Worm (Caenorhabditis elegans) whole organism, L2 larva: ENCODE results near the gene R05F9.11.

Experiments
- aly-2 ChIP-seq: fragments of 150-350 bp; optimal IDR thresholded peaks from 2 replicates; lab custom pipeline; 2014; ENCODE audit warnings: missing biosample characterization, missing genetic modification characterization
- ama-1 ChIP-seq: fragments of 150-350 bp; optimal IDR thresholded peaks from 2 replicates; lab custom pipeline; 2018; ENCODE audit warnings: inconsistent platforms
- fos-1 ChIP-seq: fragments of 150-350 bp; optimal IDR thresholded peaks from 2 replicates; lab custom pipeline; 2014; ENCODE audit warnings: missing biosample characterization, missing genetic modification characterization
- mdl-1 ChIP-seq, 2 experiments: fragments of 150-350 bp in 1 of 2; sonication (generic microtip) in 1 of 2; optimal IDR thresholded peaks; 2 replicates each; lab custom pipeline; 2017; ENCODE audit warnings: missing biosample characterization in 2 of 2, missing genetic modification characterization in 2 of 2
- peb-1 ChIP-seq: fragments of 150-350 bp; optimal IDR thresholded peaks from 2 replicates; lab custom pipeline; 2014; ENCODE audit warnings: missing biosample characterization, missing genetic modification characterization
- unc-39 ChIP-seq: fragments of 150-350 bp; optimal IDR thresholded peaks from 2 replicates; lab custom pipeline; 2014; ENCODE audit warnings: missing biosample characterization, missing genetic modification characterization

- TF ChIP-seq fos-1 (tag; lab: Kevin White, UChicago): peak; percentile 10
- no peak for TF ChIP-seq peb-1 (tag; lab: Kevin White, UChicago)
- TF ChIP-seq mdl-1 (tag; optimal IDR thresholded peaks at IDR 0.05; lab: Kevin White, UChicago): no peak
- no peak for TF ChIP-seq ama-1 (lab: Kevin White, UChicago)
- TF ChIP-seq aly-2 (tag; lab: Kevin White, UChicago): no peak
- no peak for TF ChIP-seq unc-39 (tag; lab: Kevin White, UChicago)
Measured at ce11 chrII:4908160-4908559, 5.9 kb downstream of the R05F9.11 start.
